Fruit fly (Drosophila melanogaster) whole organism, pupa: ENCODE results near the gene RpS2.

Source experiments
- CG10348 ChIP-seq: fragments of 200-800 bp; sonication (Bioruptor generic); IDR thresholded peaks from 2 replicates; pipeline ENCODE4 v1.3.6; 2022; ENCODE audit warnings: missing biosample characterization, missing genetic modification characterization
- CG12605 ChIP-seq: fragments of 200-800 bp; sonication (Bioruptor generic); IDR thresholded peaks from 2 replicates; pipeline ENCODE4 v1.3.6; 2022; ENCODE audit warnings: missing biosample characterization, missing genetic modification characterization
- CG13204 ChIP-seq: fragments of 200-800 bp; sonication (Bioruptor generic); optimal IDR thresholded peaks from 2 replicates; lab custom pipeline; 2018; ENCODE audit warnings: missing biosample characterization, mild to moderate bottlenecking, missing genetic modification characterization, moderate library complexity
- CG14655 ChIP-seq: fragments of 200-800 bp; sonication (Bioruptor generic); optimal IDR thresholded peaks from 3 replicates; lab custom pipeline; 2017; ENCODE audit warnings: mild to moderate bottlenecking, missing biosample characterization, missing genetic modification reagents, missing genetic modification characterization
- CG15710 ChIP-seq: fragments of 200-800 bp; sonication (Bioruptor generic); optimal IDR thresholded peaks from 2 replicates; lab custom pipeline; 2018; ENCODE audit warnings: missing biosample characterization, mild to moderate bottlenecking, missing genetic modification characterization, moderate library complexity
- CG17806 ChIP-seq: fragments of 200-800 bp; sonication (Bioruptor generic); optimal IDR thresholded peaks from 2 replicates; lab custom pipeline; 2018; ENCODE audit warnings: missing biosample characterization, mild to moderate bottlenecking, missing genetic modification characterization, moderate library complexity
- CG32121 ChIP-seq: fragments of 200-800 bp; sonication (Bioruptor generic); IDR thresholded peaks from 2 replicates; pipeline ENCODE4 v1.3.6; 2022; ENCODE audit warnings: missing biosample characterization, missing genetic modification characterization
- CG34367 ChIP-seq: fragments of 200-800 bp; sonication (Bioruptor generic); optimal IDR thresholded peaks from 2 replicates; lab custom pipeline; 2018; ENCODE audit warnings: missing biosample characterization, mild to moderate bottlenecking, missing genetic modification characterization
- CG4496 ChIP-seq: fragments of 200-800 bp; sonication (Bioruptor generic); IDR thresholded peaks from 3 replicates; pipeline ENCODE4 v1.3.6; 2022; ENCODE audit warnings: missing biosample characterization, missing genetic modification characterization
- CG8159 ChIP-seq: fragments of 200-800 bp; sonication (Bioruptor generic); optimal IDR thresholded peaks from 3 replicates; lab custom pipeline; 2018; ENCODE audit warnings: missing biosample characterization, mild to moderate bottlenecking, missing genetic modification characterization, moderate library complexity
- CG8301 ChIP-seq: fragments of 200-800 bp; sonication (Bioruptor generic); optimal IDR thresholded peaks from 2 replicates; lab custom pipeline; 2018; ENCODE audit warnings: missing biosample characterization, mild to moderate bottlenecking, missing genetic modification characterization
- CG9948 ChIP-seq: fragments of 200-800 bp; sonication (Bioruptor generic); optimal IDR thresholded peaks from 2 replicates; lab custom pipeline; 2018; ENCODE audit warnings: missing biosample characterization, mild to moderate bottlenecking, missing genetic modification characterization, moderate library complexity
- D1 ChIP-seq: fragments of 200-800 bp; sonication (Bioruptor generic); optimal IDR thresholded peaks from 2 replicates; lab custom pipeline; 2018; ENCODE audit warnings: missing biosample characterization, mild to moderate bottlenecking, missing genetic modification characterization, moderate library complexity
- EcR ChIP-seq: fragments of 200-800 bp; sonication (Bioruptor generic); optimal IDR thresholded peaks from 3 replicates; lab custom pipeline; 2019; ENCODE audit warnings: missing biosample characterization, missing genetic modification characterization, mild to moderate bottlenecking, moderate library complexity, missing genetic modification reagents
- Ets98B ChIP-seq: fragments of 200-800 bp; sonication (Bioruptor generic); IDR thresholded peaks from 2 replicates; pipeline ENCODE4 v1.3.6; 2022; ENCODE audit warnings: missing biosample characterization, missing genetic modification characterization
- Pif1A ChIP-seq: fragments of 200-800 bp; sonication (Bioruptor generic); optimal IDR thresholded peaks from 3 replicates; lab custom pipeline; 2016; ENCODE audit warnings: missing biosample characterization, missing genetic modification characterization
- Pif1B ChIP-seq: fragments of 200-800 bp; sonication (Bioruptor generic); optimal IDR thresholded peaks from 3 replicates; lab custom pipeline; 2016; ENCODE audit warnings: missing biosample characterization, missing genetic modification characterization
- Snoo ChIP-seq: fragments of 200-800 bp; sonication (Bioruptor generic); optimal IDR thresholded peaks from 3 replicates; lab custom pipeline; 2017; ENCODE audit warnings: missing biosample characterization, mild to moderate bottlenecking, missing genetic modification characterization, inconsistent platforms
- fd96Ca ChIP-seq: fragments of 200-800 bp; sonication (Bioruptor generic); IDR thresholded peaks from 3 replicates; pipeline ENCODE4 v1.3.6; 2022; ENCODE audit warnings: missing biosample characterization, missing genetic modification characterization
- gl ChIP-seq: fragments of 200-800 bp; sonication (Bioruptor generic); optimal IDR thresholded peaks from 2 replicates; lab custom pipeline; 2018; ENCODE audit warnings: missing biosample characterization, mild to moderate bottlenecking, missing genetic modification characterization
- rn ChIP-seq: fragments of 200-800 bp; sonication (Bioruptor generic); IDR thresholded peaks from 2 replicates; pipeline ENCODE4 v1.3.6; 2022; ENCODE audit warnings: missing biosample characterization, missing genetic modification characterization

The RpS2 gene

DNA sequence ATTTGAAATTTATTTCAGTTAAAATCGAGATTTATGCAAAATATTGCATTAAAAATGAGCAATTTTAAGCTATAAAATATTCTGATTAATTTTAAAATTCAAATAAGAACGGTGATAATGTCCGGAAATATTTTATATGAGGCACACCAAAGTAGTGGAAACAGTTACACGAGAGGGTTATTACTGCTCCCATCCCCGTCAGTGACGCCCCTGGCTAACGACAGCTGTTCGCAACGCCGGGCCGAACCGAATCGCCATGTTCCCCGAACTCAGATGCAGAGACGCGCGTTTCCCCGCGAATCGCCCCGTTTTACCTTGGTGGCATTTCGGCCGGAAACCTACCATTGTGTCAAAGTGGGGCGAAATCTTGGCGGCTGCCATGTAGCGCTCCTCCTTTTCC is 14.4 kb upstream of the RpS2 start:
- TF ChIP-seq CG15710 (no peak), Pif1A (GFP tag; lab: Kevin White, UChicago) (peak; percentile 39), Ets98B (peak; percentile 76), CG17806 (peak; percentile 5), CG4496 (peak; percentile 73), CG8301 (peak; percentile 0), Pif1B (GFP tag; lab: Kevin White, UChicago) (no peak), gl (tag; lab: Kevin White, UChicago) (no peak), CG12605 (GFP tag; lab: Robert Waterston, UW) (0 out of 2 replicates have a peak, but pooled peaks have one; percentile 17), Snoo (tag; lab: Kevin White, UChicago) (peak; percentile 10), EcR (no peak), D1 (tag; lab: Kevin White, UChicago) (no peak), CG13204 (GFP tag; lab: Kevin White, UChicago) (no peak), CG32121 (GFP tag; lab: Robert Waterston, UW) (peak; percentile 50; the same call in 1 of the 2 replicates), CG10348 (GFP tag; lab: Robert Waterston, UW) (no peak), CG34367 (tag; lab: Kevin White, UChicago) (no peak), CG9948 (tag; lab: Kevin White, UChicago) (no peak), rn (GFP tag; lab: Robert Waterston, UW) (no peak), CG8159 (tag; lab: Kevin White, UChicago) (no peak), CG14655 (GFP tag; lab: Kevin White, UChicago) (no peak), fd96Ca (GFP tag; lab: Robert Waterston, UW) (peak; percentile 63; the same call in 2 of the 3 replicates)

DNA sequence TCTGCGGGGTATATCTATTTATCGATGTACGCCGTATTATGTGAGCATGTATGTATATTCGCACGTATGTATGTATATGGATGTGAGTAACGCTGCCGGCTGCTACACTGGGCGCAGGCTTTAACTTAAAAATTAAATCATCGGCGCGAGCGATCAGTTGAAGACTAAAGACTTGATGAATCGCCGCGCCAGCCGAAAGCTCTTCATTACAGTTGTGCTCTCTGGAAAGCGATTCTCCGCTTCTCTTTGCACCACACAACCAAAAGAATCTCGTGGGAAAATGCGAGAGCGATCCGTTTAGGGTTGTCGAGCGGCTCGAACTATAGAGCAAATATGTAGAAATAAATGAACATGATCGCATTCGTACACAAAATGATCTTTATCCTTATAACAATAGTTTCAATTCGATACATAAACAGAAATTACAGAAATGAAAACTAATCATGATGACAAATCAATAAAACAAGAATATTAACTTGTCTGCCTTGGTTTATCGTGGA is 11.2 kb upstream of the RpS2 start, which contains the start of gene CG13124:
Gene CG13124, minus strand, starts transcription at position 166 of the 500 bp plus-strand sequence.
- TF ChIP-seq Snoo (tag; lab: Kevin White, UChicago) (peak; percentile 21), CG14655 (GFP tag; lab: Kevin White, UChicago) (peak; percentile 17), EcR (no peak), CG8159 (tag; lab: Kevin White, UChicago) (peak; percentile 25), CG13204 (GFP tag; lab: Kevin White, UChicago) (peak; percentile 8), Pif1A (GFP tag; lab: Kevin White, UChicago) (peak; percentile 19), Ets98B (peak; percentile 51; the same call in 1 of the 2 replicates), CG8301 (peak; percentile 9), CG9948 (tag; lab: Kevin White, UChicago) (no peak), CG10348 (GFP tag; lab: Robert Waterston, UW) (no peak), CG12605 (GFP tag; lab: Robert Waterston, UW) (peak; percentile 65)

- TF ChIP-seq CG34367 (tag; lab: Kevin White, UChicago), result no peak
- peak; percentile 60 for TF ChIP-seq EcR
- no peak for TF ChIP-seq fd96Ca (GFP tag; lab: Robert Waterston, UW)
- peak; percentile 44 for TF ChIP-seq gl (tag; lab: Kevin White, UChicago)
- TF ChIP-seq Pif1B (GFP tag; lab: Kevin White, UChicago), result peak; percentile 19
- peak; percentile 13 for TF ChIP-seq CG15710
- peak; percentile 31; the same call in 1 of the 2 replicates for TF ChIP-seq Ets98B
- no peak for TF ChIP-seq CG8159 (tag; lab: Kevin White, UChicago)
- TF ChIP-seq CG10348 (GFP tag; lab: Robert Waterston, UW), result no peak
- no peak for TF ChIP-seq CG17806
- TF ChIP-seq CG12605 (GFP tag; lab: Robert Waterston, UW), result no peak
- no peak for TF ChIP-seq Snoo (tag; lab: Kevin White, UChicago)
- TF ChIP-seq CG4496, result peak; percentile 60
- TF ChIP-seq CG32121 (GFP tag; lab: Robert Waterston, UW), result no peak
- TF ChIP-seq CG13204 (GFP tag; lab: Kevin White, UChicago), result peak; percentile 56
Measured at dm6 chr2L:9907320-9908256, 10.2 kb upstream of the RpS2 start.

dm6 chr2L:9906641-9907040 is 9.3 kb upstream of the RpS2 start:
- peak; percentile 76; the same call in 2 of the 3 replicates for TF ChIP-seq fd96Ca (GFP tag; lab: Robert Waterston, UW)
- peak; percentile 12 for TF ChIP-seq CG9948 (tag; lab: Kevin White, UChicago)
- peak; percentile 2 for TF ChIP-seq Pif1A (GFP tag; lab: Kevin White, UChicago)
- peak; percentile 43 for TF ChIP-seq CG8159 (tag; lab: Kevin White, UChicago)
- no peak for TF ChIP-seq CG34367 (tag; lab: Kevin White, UChicago)
- peak; percentile 74 for TF ChIP-seq Ets98B
- no peak for TF ChIP-seq CG10348 (GFP tag; lab: Robert Waterston, UW)
- TF ChIP-seq Snoo (tag; lab: Kevin White, UChicago), result no peak
- TF ChIP-seq rn (GFP tag; lab: Robert Waterston, UW), result no peak
- TF ChIP-seq gl (tag; lab: Kevin White, UChicago), result peak; percentile 21
- no peak for TF ChIP-seq D1 (tag; lab: Kevin White, UChicago)
- peak; percentile 61 for TF ChIP-seq CG8301
- TF ChIP-seq CG12605 (GFP tag; lab: Robert Waterston, UW), result peak; percentile 70
- TF ChIP-seq CG32121 (GFP tag; lab: Robert Waterston, UW), result peak; percentile 56; the same call in 1 of the 2 replicates
- TF ChIP-seq CG4496, result peak; percentile 78
- TF ChIP-seq CG17806, result peak; percentile 38
- peak; percentile 17 for TF ChIP-seq Pif1B (GFP tag; lab: Kevin White, UChicago)
- TF ChIP-seq EcR, result no peak
- TF ChIP-seq CG13204 (GFP tag; lab: Kevin White, UChicago), result no peak
- no peak for TF ChIP-seq CG15710
- TF ChIP-seq CG14655 (GFP tag; lab: Kevin White, UChicago), result peak; percentile 55
